Fruit fly (Drosophila melanogaster): Measurements from ENCODE around the gene Femcoat.

DNA sequence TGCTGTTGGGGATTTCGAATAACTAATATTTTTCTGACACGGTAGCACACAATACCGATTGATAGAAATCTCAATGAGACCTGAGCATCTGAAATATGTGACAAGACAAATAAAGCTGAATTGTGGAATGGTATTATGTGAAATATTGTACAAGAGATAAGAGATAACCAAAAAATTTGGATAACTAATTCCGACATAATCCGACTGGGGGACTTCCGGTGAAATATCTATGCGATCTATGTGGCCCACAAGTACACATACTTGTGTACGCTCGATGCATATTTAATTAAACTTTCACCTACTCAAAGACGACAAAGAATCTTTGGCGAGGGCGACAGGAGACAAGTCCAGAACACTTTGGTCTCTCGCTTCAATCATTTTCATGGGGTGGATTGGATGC, 10.1 kb upstream of the Femcoat start, which contains the start of gene CG15576:
- no peak for TF ChIP-seq psq (optimal IDR thresholded peaks at IDR 0.05)
- no peak for TF ChIP-seq Dll (optimal IDR thresholded peaks at IDR 0.05)
